Worm (Caenorhabditis elegans): ENCODE results near the gene R10E8.5.

DNA sequence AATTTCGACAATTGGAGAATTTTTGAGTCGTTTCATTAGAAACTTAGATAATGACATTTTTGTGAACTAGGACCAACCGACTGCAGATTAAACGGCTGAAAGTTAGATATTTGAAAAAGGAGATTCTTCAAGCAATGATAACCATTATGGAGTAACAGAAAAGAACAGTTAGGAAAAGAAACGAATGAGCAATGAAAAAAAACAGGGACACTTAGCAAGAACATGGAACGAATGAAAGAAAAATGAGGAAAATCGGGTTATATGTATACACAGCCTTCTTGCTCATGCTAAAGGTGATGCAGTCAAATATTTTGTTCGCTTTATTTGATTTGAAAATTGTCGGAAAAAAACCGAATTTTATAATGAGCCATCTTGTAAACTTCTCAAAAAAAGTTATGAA, 30.2 kb upstream of the R10E8.5 start, which contains the start of gene F16H6.10:
- TF ChIP-seq mep-1 (tag; optimal IDR thresholded peaks at IDR 0.05) (no peak), lin-39 (tag; optimal IDR thresholded peaks at IDR 0.05) (no peak), dsc-1 (tag; optimal IDR thresholded peaks at IDR 0.05) (no peak), fkh-8 (tag; optimal IDR thresholded peaks at IDR 0.05) (no peak), fkh-10 (GFP tag; optimal IDR thresholded peaks at IDR 0.05) (no peak), lir-3 (tag; optimal IDR thresholded peaks at IDR 0.05; ENCODE audit: poor library complexity) (no peak)

Data from whole organism, L1 larva.